Worm (Caenorhabditis elegans) whole organism, late embryonic: ENCODE results near the gene fbxa-184.

Experiments used
- C38D4.7 ChIP-seq: fragments of 200-800 bp; sonication (Bioruptor generic); optimal IDR thresholded peaks from 2 replicates; lab custom pipeline; 2018; ENCODE audit warnings: mild to moderate bottlenecking, missing genetic modification characterization, moderate library complexity, missing compliant biosample characterization
- F13H6.1 ChIP-seq: sonication (generic microtip); optimal IDR thresholded peaks from 2 replicates; lab custom pipeline; 2016; ENCODE audit warnings: missing genetic modification characterization, missing compliant biosample characterization
- K02D7.2 ChIP-seq: sonication (generic microtip); optimal IDR thresholded peaks from 2 replicates; lab custom pipeline; 2017; ENCODE audit warnings: mild to moderate bottlenecking, missing genetic modification characterization, missing compliant biosample characterization
- T23F11.4 ChIP-seq: fragments of 200-800 bp; sonication (Bioruptor generic); optimal IDR thresholded peaks from 2 replicates; lab custom pipeline; 2018; ENCODE audit warnings: mild to moderate bottlenecking, missing genetic modification characterization, missing compliant biosample characterization
- Y22D7AL.16 ChIP-seq: sonication (generic microtip); optimal IDR thresholded peaks from 2 replicates; lab custom pipeline; 2016; ENCODE audit warnings: missing genetic modification characterization, missing compliant biosample characterization
- ahr-1 ChIP-seq: sonication (generic microtip); optimal IDR thresholded peaks from 2 replicates; lab custom pipeline; 2016; ENCODE audit warnings: missing genetic modification characterization, missing compliant biosample characterization
- ama-1 ChIP-seq: fragments of 150-350 bp; optimal IDR thresholded peaks from 2 replicates; lab custom pipeline; 2014
- ceh-14 ChIP-seq: sonication (generic microtip); optimal IDR thresholded peaks from 2 replicates; lab custom pipeline; 2016; ENCODE audit warnings: missing genotype, missing genetic modification characterization, missing compliant biosample characterization
- ceh-18 ChIP-seq: sonication (generic microtip); optimal IDR thresholded peaks from 2 replicates; lab custom pipeline; 2016; ENCODE audit warnings: missing genetic modification characterization, missing compliant biosample characterization
- ceh-19 ChIP-seq: fragments of 200-800 bp; sonication (Bioruptor generic); optimal IDR thresholded peaks from 2 replicates; lab custom pipeline; 2018; ENCODE audit warnings: mild to moderate bottlenecking, missing genetic modification characterization, missing compliant biosample characterization
- ceh-2 ChIP-seq: sonication (generic microtip); optimal IDR thresholded peaks from 2 replicates; lab custom pipeline; 2016; ENCODE audit warnings: missing genotype, missing genetic modification characterization, missing compliant biosample characterization
- ceh-22 ChIP-seq: sonication (generic microtip); optimal IDR thresholded peaks from 2 replicates; lab custom pipeline; 2017; ENCODE audit warnings: missing biosample characterization, missing genetic modification characterization
- ceh-34 ChIP-seq: sonication (generic microtip); optimal IDR thresholded peaks from 2 replicates; lab custom pipeline; 2016; ENCODE audit warnings: mild to moderate bottlenecking, missing genetic modification characterization, missing compliant biosample characterization
- ceh-6 ChIP-seq: fragments of 200-800 bp; sonication (Bioruptor generic); optimal IDR thresholded peaks from 2 replicates; lab custom pipeline; 2018; ENCODE audit warnings: mild to moderate bottlenecking, missing genetic modification characterization, missing compliant biosample characterization
- dmd-4 ChIP-seq: sonication (generic microtip); optimal IDR thresholded peaks from 2 replicates; lab custom pipeline; 2016; ENCODE audit warnings: borderline replicate concordance, missing genetic modification characterization, missing compliant biosample characterization
- dve-1 ChIP-seq: sonication (generic microtip); optimal IDR thresholded peaks from 2 replicates; lab custom pipeline; 2017; ENCODE audit warnings: antibody characterized with exemption, mild to moderate bottlenecking, missing genetic modification characterization, missing compliant biosample characterization
- elt-2 ChIP-seq: sonication (generic microtip); optimal IDR thresholded peaks from 2 replicates; lab custom pipeline; 2016; ENCODE audit warnings: missing genetic modification reagents, missing genetic modification characterization, missing compliant biosample characterization
- eyg-1 ChIP-seq: sonication (generic microtip); optimal IDR thresholded peaks from 2 replicates; lab custom pipeline; 2016; ENCODE audit warnings: missing genotype, missing genetic modification characterization, missing compliant biosample characterization
- fkh-6 ChIP-seq: sonication (generic microtip); optimal IDR thresholded peaks from 2 replicates; lab custom pipeline; 2016; ENCODE audit warnings: missing genetic modification characterization, missing compliant biosample characterization
- gmeb-2 ChIP-seq: sonication (generic microtip); optimal IDR thresholded peaks from 2 replicates; lab custom pipeline; 2016; ENCODE audit warnings: missing genetic modification characterization, inconsistent platforms, missing compliant biosample characterization
- hlh-13 ChIP-seq: fragments of 200-800 bp; sonication (Bioruptor generic); optimal IDR thresholded peaks from 2 replicates; lab custom pipeline; 2018; ENCODE audit warnings: mild to moderate bottlenecking, missing genetic modification characterization, missing compliant biosample characterization
- hlh-15 ChIP-seq: sonication (generic microtip); optimal IDR thresholded peaks from 2 replicates; lab custom pipeline; 2016; ENCODE audit warnings: missing genetic modification characterization, missing compliant biosample characterization
- hlh-6 ChIP-seq: sonication (generic microtip); optimal IDR thresholded peaks from 2 replicates; lab custom pipeline; 2016; ENCODE audit warnings: missing genotype, missing genetic modification characterization, missing compliant biosample characterization
- lim-6 ChIP-seq: sonication (generic microtip); optimal IDR thresholded peaks from 2 replicates; lab custom pipeline; 2016; ENCODE audit warnings: missing genetic modification characterization, missing compliant biosample characterization
- madf-2 ChIP-seq: sonication (generic microtip); optimal IDR thresholded peaks from 2 replicates; lab custom pipeline; 2017; ENCODE audit warnings: missing genetic modification characterization, missing compliant biosample characterization
- nhr-11 ChIP-seq: fragments of 150-350 bp; optimal IDR thresholded peaks from 2 replicates; lab custom pipeline; 2014; ENCODE audit warnings: missing biosample characterization, missing genetic modification characterization
- odd-2 ChIP-seq: sonication (generic microtip); optimal IDR thresholded peaks from 2 replicates; lab custom pipeline; 2017; ENCODE audit warnings: antibody characterized with exemption, mild to moderate bottlenecking, missing genetic modification characterization, missing compliant biosample characterization
- pag-3 ChIP-seq: sonication (generic microtip); optimal IDR thresholded peaks from 2 replicates; lab custom pipeline; 2016; ENCODE audit warnings: missing compliant biosample characterization, missing genetic modification characterization, borderline replicate concordance
- pha-2 ChIP-seq: sonication (generic microtip); optimal IDR thresholded peaks from 2 replicates; lab custom pipeline; 2017; ENCODE audit warnings: mild to moderate bottlenecking, missing genetic modification characterization, missing compliant biosample characterization
- pha-4 ChIP-seq: fragments of 150-350 bp; optimal IDR thresholded peaks from 2 replicates; lab custom pipeline; 2018; ENCODE audit warnings: missing biosample characterization, missing genetic modification reagents, missing genetic modification characterization
- pqm-1 ChIP-seq: sonication (generic microtip); optimal IDR thresholded peaks from 2 replicates; lab custom pipeline; 2016; ENCODE audit warnings: missing genetic modification characterization, missing compliant biosample characterization
- rnt-1 ChIP-seq: sonication (generic microtip); optimal IDR thresholded peaks from 2 replicates; lab custom pipeline; 2016; ENCODE audit warnings: missing genetic modification characterization, missing compliant biosample characterization
- sdc-2 ChIP-seq: sonication (generic microtip); optimal IDR thresholded peaks from 2 replicates; lab custom pipeline; 2016; ENCODE audit warnings: missing genotype, missing genetic modification characterization, missing compliant biosample characterization
- tbx-7 ChIP-seq: sonication (generic microtip); optimal IDR thresholded peaks from 2 replicates; lab custom pipeline; 2016; ENCODE audit warnings: missing genotype, missing genetic modification characterization, missing compliant biosample characterization
- unc-3 ChIP-seq, 2 experiments: fragments of 200-800 bp in 1 of 2; sonication (Bioruptor generic) in 1 of 2; sonication (generic microtip) in 1 of 2; conservative IDR thresholded peaks in 1 of 2; optimal IDR thresholded peaks in 1 of 2; 2 replicates each; pipeline versions ENCODE4 v1.3.6 to Lab custom; 2016 to 2022; ENCODE audit warnings: missing compliant biosample characterization in 2 of 2, missing genetic modification characterization in 2 of 2, missing genetic modification reagents in 1 of 2
- unc-55 ChIP-seq: sonication (generic microtip); optimal IDR thresholded peaks from 2 replicates; lab custom pipeline; 2017; ENCODE audit warnings: missing biosample characterization, missing genetic modification reagents, missing genetic modification characterization
- ztf-16 ChIP-seq: sonication (generic microtip); optimal IDR thresholded peaks from 2 replicates; lab custom pipeline; 2017; ENCODE audit warnings: missing genetic modification characterization, missing compliant biosample characterization

The fbxa-184 gene

DNA sequence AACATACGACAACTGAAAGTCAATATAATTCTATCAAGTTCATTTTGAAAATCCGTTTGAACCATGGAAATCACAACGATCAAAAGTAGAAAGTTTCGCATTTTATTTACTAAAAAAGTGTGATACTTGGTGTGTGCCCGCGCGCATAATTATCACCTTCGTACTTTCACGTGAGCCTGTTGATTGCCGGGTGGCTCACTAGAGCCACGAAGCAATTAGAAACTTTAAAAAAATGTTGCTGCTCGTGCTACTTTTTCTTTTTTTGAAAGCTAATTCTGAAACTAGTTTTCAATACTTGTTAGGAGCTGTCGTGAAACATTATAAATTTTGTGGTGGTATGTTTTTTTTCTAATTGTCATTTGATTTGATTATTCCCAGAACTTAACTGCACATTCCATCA is 28.8 kb downstream of the fbxa-184 start, which contains the start of the genes irld-9 and irld-33:
Gene irld-9, minus strand, starts transcription at position 101 of the 400 bp plus-strand sequence.
Gene irld-33, plus strand, starts transcription at position 209 of the 400 bp plus-strand sequence.
- TF ChIP-seq ceh-14 (tag; lab: Kevin White, UChicago) (no peak), T23F11.4 (GFP tag; lab: Kevin White, UChicago) (no peak), unc-55 (GFP tag; lab: Kevin White, UChicago) (no peak), ztf-16 (tag; lab: Kevin White, UChicago) (no peak), pqm-1 (tag; lab: Kevin White, UChicago) (no peak), K02D7.2 (tag; lab: Kevin White, UChicago) (no peak), odd-2 (tag; lab: Kevin White, UChicago) (no peak), ama-1 (lab: Kevin White, UChicago) (no peak), ceh-22 (tag; lab: Kevin White, UChicago) (no peak), ceh-34 (tag; lab: Kevin White, UChicago) (no peak), ceh-19 (no peak), hlh-15 (tag; lab: Kevin White, UChicago) (no peak)

ce11 chrII:1741248-1741647 is 31.2 kb downstream of the fbxa-184 start, which contains the start of gene K07G6.1:
TSS of gene K07G6.1 (plus strand) at chrII:1741548.
- TF ChIP-seq ztf-16 (tag; lab: Kevin White, UChicago) (no peak), dmd-4 (tag; lab: Kevin White, UChicago) (no peak), ceh-2 (tag; lab: Kevin White, UChicago) (no peak), elt-2 (tag; lab: Kevin White, UChicago) (no peak), gmeb-2 (tag; lab: Kevin White, UChicago) (no peak), hlh-13 (GFP tag; lab: Kevin White, UChicago) (no peak), F13H6.1 (tag; lab: Kevin White, UChicago) (no peak), Y22D7AL.16 (tag; lab: Kevin White, UChicago) (no peak), rnt-1 (tag; lab: Kevin White, UChicago) (no peak), T23F11.4 (GFP tag; lab: Kevin White, UChicago) (no peak)

ce11 chrII:1742535-1742934 is 32.5 kb downstream of the fbxa-184 start, which contains the start of gene F36H5.12:
TSS of gene F36H5.12 (plus strand) at chrII:1742835.
- TF ChIP-seq tbx-7 = no peak
- no peak for TF ChIP-seq gmeb-2 (tag; lab: Kevin White, UChicago)
- no peak for TF ChIP-seq dve-1 (tag; lab: Kevin White, UChicago)
- TF ChIP-seq fkh-6 = no peak
- TF ChIP-seq unc-3 (GFP tag; conservative IDR thresholded peaks at IDR 0.05; lab: Robert Waterston, UW) = no peak
- TF ChIP-seq unc-3 (tag; optimal IDR thresholded peaks at IDR 0.05; lab: Kevin White, UChicago) = no peak
- TF ChIP-seq lim-6 (tag; lab: Kevin White, UChicago) = no peak
- TF ChIP-seq ceh-18 (tag; lab: Kevin White, UChicago) = no peak
- no peak for TF ChIP-seq pha-2 (tag; lab: Kevin White, UChicago)
- TF ChIP-seq eyg-1 (tag; lab: Kevin White, UChicago) = no peak
- no peak for TF ChIP-seq ama-1 (lab: Kevin White, UChicago)
- TF ChIP-seq madf-2 = no peak
- no peak for TF ChIP-seq ahr-1 (tag; lab: Kevin White, UChicago)
- no peak for TF ChIP-seq Y22D7AL.16 (tag; lab: Kevin White, UChicago)

ce11 chrII:1744183-1744582 is 34.1 kb downstream of the fbxa-184 start, which contains the start of gene clec-19:
TSS of gene clec-19 (plus strand) at chrII:1744483.
- TF ChIP-seq sdc-2 (tag; lab: Kevin White, UChicago) = no peak
- TF ChIP-seq nhr-11 = no peak
- no peak for TF ChIP-seq pag-3 (tag; lab: Kevin White, UChicago)
- no peak for TF ChIP-seq F13H6.1 (tag; lab: Kevin White, UChicago)
- TF ChIP-seq hlh-13 (GFP tag; lab: Kevin White, UChicago) = no peak
- TF ChIP-seq hlh-6 (tag; lab: Kevin White, UChicago) = no peak
- no peak for TF ChIP-seq C38D4.7
- no peak for TF ChIP-seq pha-4 (tag; lab: Kevin White, UChicago)
- TF ChIP-seq gmeb-2 (tag; lab: Kevin White, UChicago) = no peak
- TF ChIP-seq ceh-6 (GFP tag; lab: Kevin White, UChicago) = no peak
